Fruit fly (Drosophila melanogaster): Measurements from ENCODE around the gene CG31106.

CG31106 gene

dm6 chr3R:25193726-25194204, 22.3 kb upstream of the CG31106 start, which contains the start of gene lobo (continued):
- no peak for TF ChIP-seq CG11723 (GFP tag; optimal IDR thresholded peaks at IDR 0.05)
- peak; percentile 41 for TF ChIP-seq CG3838 (GFP tag; optimal IDR thresholded peaks at IDR 0.05)
- TF ChIP-seq sob (GFP tag; IDR thresholded peaks at IDR 0.05), result peak; percentile 78
- peak; percentile 6; the same call in 1 of the 3 replicates for TF ChIP-seq CG11560 (tag; IDR thresholded peaks at IDR 0.05)
- no peak for TF ChIP-seq Ada2b (GFP tag; IDR thresholded peaks at IDR 0.05)
- TF ChIP-seq CG6175 (GFP tag; IDR thresholded peaks at IDR 0.05), result no peak
- TF ChIP-seq Eip74EF (GFP tag; optimal IDR thresholded peaks at IDR 0.05), result peak; percentile 35 to 73
- 0 out of 2 replicates have a peak, but pooled peaks have one; percentile 16 for TF ChIP-seq CG32772 (GFP tag; IDR thresholded peaks at IDR 0.05)
- TF ChIP-seq ewg (GFP tag; optimal IDR thresholded peaks at IDR 0.05), result peak; percentile 61
- peak; percentile 16 for TF ChIP-seq da (GFP tag; optimal IDR thresholded peaks at IDR 0.05)
- no peak for TF ChIP-seq CG12769 (tag; optimal IDR thresholded peaks at IDR 0.05)
- TF ChIP-seq Jarid2 (GFP tag; optimal IDR thresholded peaks at IDR 0.05), result peak; percentile 51
- peak; percentile 9 for TF ChIP-seq CG12155 (GFP tag; optimal IDR thresholded peaks at IDR 0.05)
- peak; percentile 93 for TF ChIP-seq sens (GFP tag)
- TF ChIP-seq gsb (GFP tag; IDR thresholded peaks at IDR 0.05), result no peak
- peak; percentile 75 for TF ChIP-seq phol (tag; optimal IDR thresholded peaks at IDR 0.05)
- TF ChIP-seq Deaf1 (tag; optimal IDR thresholded peaks at IDR 0.05), result peak; percentile 12
- peak; percentile 72 for TF ChIP-seq CG5953 (GFP tag; IDR thresholded peaks at IDR 0.05)
- TF ChIP-seq gsb-n (tag; optimal IDR thresholded peaks at IDR 0.05), result peak; percentile 28
- no peak for TF ChIP-seq Asciz (GFP tag; optimal IDR thresholded peaks at IDR 0.05)
- TF ChIP-seq disco-r (GFP tag; optimal IDR thresholded peaks at IDR 0.05), result peak; percentile 32
- peak; percentile 73 for TF ChIP-seq B-H2 (GFP tag; optimal IDR thresholded peaks at IDR 0.05)
- peak; percentile 31 for TF ChIP-seq CG16815 (GFP tag; optimal IDR thresholded peaks at IDR 0.05)
- TF ChIP-seq CG11085 (GFP tag; IDR thresholded peaks at IDR 0.05), result peak; percentile 81
- peak; percentile 46; the same call in 1 of the 3 replicates for TF ChIP-seq ase (GFP tag; IDR thresholded peaks at IDR 0.05)
- TF ChIP-seq Camta (GFP tag; optimal IDR thresholded peaks at IDR 0.05), result peak; percentile 75
- peak; percentile 10 for TF ChIP-seq kni (GFP tag; optimal IDR thresholded peaks at IDR 0.05)
- TF ChIP-seq crp (GFP tag; optimal IDR thresholded peaks at IDR 0.05), result peak in 1 of 2 experiments; percentile 21
- peak; percentile 5 for TF ChIP-seq her (GFP tag; optimal IDR thresholded peaks at IDR 0.05)
- no peak for TF ChIP-seq Hr39 (optimal IDR thresholded peaks at IDR 0.05)
- TF ChIP-seq CG2712 (tag; optimal IDR thresholded peaks at IDR 0.05), result peak; percentile 63
- TF ChIP-seq seq (GFP tag; IDR thresholded peaks at IDR 0.05), result peak; percentile 48; the same call in 1 of the 2 replicates
- TF ChIP-seq CG3281 (GFP tag; optimal IDR thresholded peaks at IDR 0.05), result peak; percentile 26
- TF ChIP-seq aop (GFP tag; IDR thresholded peaks at IDR 0.05), result peak; percentile 100
- TF ChIP-seq CG11695 (GFP tag; IDR thresholded peaks at IDR 0.05), result no peak; the same call in 2 of the 3 replicates
- peak; percentile 57 for TF ChIP-seq pb (GFP tag; optimal IDR thresholded peaks at IDR 0.05)
- TF ChIP-seq CG17328 (GFP tag; IDR thresholded peaks at IDR 0.05), result peak; percentile 78
- no peak for TF ChIP-seq hth (optimal IDR thresholded peaks at IDR 0.05)
- no peak for TF ChIP-seq vfl (GFP tag; optimal IDR thresholded peaks at IDR 0.05)
- no peak for TF ChIP-seq CG2678 (tag; optimal IDR thresholded peaks at IDR 0.05)
- TF ChIP-seq Hr78 (GFP tag; optimal IDR thresholded peaks at IDR 0.05), result no peak
- peak; percentile 12 for TF ChIP-seq CG4617 (GFP tag; optimal IDR thresholded peaks at IDR 0.05; ENCODE audit: borderline replicate concordance)
- TF ChIP-seq Sox100B (GFP tag; optimal IDR thresholded peaks at IDR 0.05), result no peak
- peak; percentile 16 for TF ChIP-seq BEAF-32 (GFP tag; optimal IDR thresholded peaks at IDR 0.05)
- TF ChIP-seq CG9437 (GFP tag; optimal IDR thresholded peaks at IDR 0.05), result peak; percentile 47
- no peak for TF ChIP-seq CG18476 (GFP tag; optimal IDR thresholded peaks at IDR 0.05)
- TF ChIP-seq Doc3 (GFP tag; IDR thresholded peaks at IDR 0.05; ENCODE audit: partially characterized antibody), result no peak
- peak; percentile 80 for TF ChIP-seq bcd (GFP tag; optimal IDR thresholded peaks at IDR 0.05)
- TF ChIP-seq tio (GFP tag; optimal IDR thresholded peaks at IDR 0.05), result peak; percentile 50
- peak; percentile 78 for TF ChIP-seq CG14014 (GFP tag; IDR thresholded peaks at IDR 0.05)

Data from whole organism, embryonic.